Fruit fly (Drosophila melanogaster) whole organism, embryonic: Measurements from ENCODE around the gene CG13392.

Source experiments
- ATbp ChIP-seq: fragments of 200-800 bp; sonication (Bioruptor generic); optimal IDR thresholded peaks from 2 replicates; lab custom pipeline; 2017; ENCODE audit warnings: missing biosample characterization, mild to moderate bottlenecking, missing genetic modification characterization, missing genetic modification reagents
- Abd-B ChIP-seq: fragments of 200-800 bp; sonication (Bioruptor generic); optimal IDR thresholded peaks from 2 replicates; lab custom pipeline; 2018; ENCODE audit warnings: missing biosample characterization, mild to moderate bottlenecking, missing genetic modification characterization, moderate library complexity
- Asciz ChIP-seq: fragments of 200-800 bp; sonication (Bioruptor generic); optimal IDR thresholded peaks from 2 replicates; lab custom pipeline; 2017; ENCODE audit warnings: missing biosample characterization, mild to moderate bottlenecking, missing genetic modification characterization, missing genetic modification reagents
- B-H1 ChIP-seq: fragments of 200-800 bp; sonication (Bioruptor generic); IDR thresholded peaks from 3 replicates; pipeline ENCODE4 v1.3.6; 2022; ENCODE audit warnings: missing biosample characterization, missing genetic modification characterization
- Bteb2 ChIP-seq: fragments of 200-800 bp; sonication (Bioruptor generic); optimal IDR thresholded peaks from 2 replicates; lab custom pipeline; 2016; ENCODE audit warnings: missing biosample characterization, missing genetic modification characterization
- CG12155 ChIP-seq: fragments of 200-800 bp; sonication (Bioruptor generic); optimal IDR thresholded peaks from 3 replicates; lab custom pipeline; 2016; ENCODE audit warnings: missing biosample characterization, missing genetic modification characterization
- CG14965 ChIP-seq: fragments of 200-800 bp; sonication (Bioruptor generic); optimal IDR thresholded peaks from 2 replicates; lab custom pipeline; 2016; ENCODE audit warnings: missing biosample characterization, missing genetic modification characterization, borderline replicate concordance
- CG1529 ChIP-seq: fragments of 200-800 bp; sonication (Bioruptor generic); optimal IDR thresholded peaks from 3 replicates; lab custom pipeline; 2018; ENCODE audit warnings: missing biosample characterization, missing genetic modification characterization
- CG16813 ChIP-seq: fragments of 200-800 bp; sonication (Bioruptor generic); IDR thresholded peaks from 3 replicates; pipeline ENCODE4 v1.3.6; 2022; ENCODE audit warnings: missing biosample characterization, missing genetic modification characterization; ENCODE audit not compliant: partially characterized antibody
- CG17568 ChIP-seq: fragments of 200-800 bp; sonication (Bioruptor generic); optimal IDR thresholded peaks from 2 replicates; lab custom pipeline; 2018; ENCODE audit warnings: missing biosample characterization, mild to moderate bottlenecking, missing genetic modification characterization, moderate library complexity
- CG1832 ChIP-seq: fragments of 200-800 bp; sonication (Bioruptor generic); optimal IDR thresholded peaks from 2 replicates; lab custom pipeline; 2017; ENCODE audit warnings: missing biosample characterization, mild to moderate bottlenecking, missing genetic modification characterization, inconsistent platforms
- CG18619 ChIP-seq: fragments of 200-800 bp; sonication (Bioruptor generic); optimal IDR thresholded peaks from 3 replicates; lab custom pipeline; 2017; ENCODE audit warnings: missing biosample characterization, mild to moderate bottlenecking, missing genetic modification characterization
- CG2199 ChIP-seq: fragments of 200-800 bp; sonication (Bioruptor generic); IDR thresholded peaks from 3 replicates; pipeline ENCODE4 v1.3.6; 2022; ENCODE audit warnings: missing biosample characterization, missing genetic modification characterization
- CG31441 ChIP-seq: fragments of 200-800 bp; sonication (Bioruptor generic); IDR thresholded peaks from 2 replicates; pipeline ENCODE4 v1.3.6; 2022; ENCODE audit warnings: missing biosample characterization, missing genetic modification characterization
- CG3163 ChIP-seq: fragments of 200-800 bp; sonication (Bioruptor generic); optimal IDR thresholded peaks from 3 replicates; lab custom pipeline; 2016; ENCODE audit warnings: missing biosample characterization, missing genetic modification characterization
- CG6175 ChIP-seq: fragments of 200-800 bp; sonication (Bioruptor generic); IDR thresholded peaks from 3 replicates; pipeline ENCODE4 v1.3.6; 2022; ENCODE audit warnings: missing biosample characterization, missing genetic modification characterization
- CG6254 ChIP-seq: fragments of 200-800 bp; sonication (Bioruptor generic); optimal IDR thresholded peaks from 3 replicates; lab custom pipeline; 2017; ENCODE audit warnings: mild to moderate bottlenecking, missing biosample characterization, missing genetic modification reagents, missing genetic modification characterization
- CG6765 ChIP-seq: fragments of 200-800 bp; sonication (Bioruptor generic); optimal IDR thresholded peaks from 3 replicates; lab custom pipeline; 2017; ENCODE audit warnings: missing biosample characterization, mild to moderate bottlenecking, missing genetic modification characterization
- CG7963 ChIP-seq: fragments of 200-800 bp; sonication (Bioruptor generic); IDR thresholded peaks from 3 replicates; pipeline ENCODE4 v1.3.6; 2022; ENCODE audit warnings: missing biosample characterization, missing genetic modification characterization; ENCODE audit not compliant: partially characterized antibody
- CG8359 ChIP-seq: fragments of 200-800 bp; sonication (Bioruptor generic); optimal IDR thresholded peaks from 2 replicates; lab custom pipeline; 2017; ENCODE audit warnings: missing biosample characterization, mild to moderate bottlenecking, missing genetic modification characterization, borderline replicate concordance
- CG9727 ChIP-seq: fragments of 200-800 bp; sonication (Bioruptor generic); optimal IDR thresholded peaks from 3 replicates; lab custom pipeline; 2017; ENCODE audit warnings: missing biosample characterization, mild to moderate bottlenecking, missing genetic modification characterization
- CG9817 ChIP-seq: fragments of 200-800 bp; sonication (Bioruptor generic); optimal IDR thresholded peaks from 2 replicates; lab custom pipeline; 2018; ENCODE audit warnings: missing biosample characterization, mild to moderate bottlenecking, missing genetic modification characterization, moderate library complexity
- CG9932 ChIP-seq: fragments of 200-800 bp; sonication (Bioruptor generic); IDR thresholded peaks from 2 replicates; pipeline ENCODE4 v1.3.6; 2022; ENCODE audit warnings: missing biosample characterization, missing genetic modification characterization
- CkIIα-i1 ChIP-seq: fragments of 200-800 bp; sonication (Bioruptor generic); IDR thresholded peaks from 2 replicates; pipeline ENCODE4 v1.3.6; 2022; ENCODE audit warnings: missing biosample characterization, missing genetic modification characterization
- Dad ChIP-seq: fragments of 200-800 bp; sonication (Bioruptor generic); optimal IDR thresholded peaks from 3 replicates; lab custom pipeline; 2016; ENCODE audit warnings: missing biosample characterization, missing genetic modification characterization
- Deaf1 ChIP-seq: fragments of 200-800 bp; optimal IDR thresholded peaks from 3 replicates; lab custom pipeline; 2019; ENCODE audit warnings: missing biosample characterization, mild to moderate bottlenecking, missing genetic modification characterization, moderate library complexity
- Doc3 ChIP-seq: fragments of 200-800 bp; sonication (Bioruptor generic); IDR thresholded peaks from 3 replicates; pipeline ENCODE4 v1.3.6; 2022; ENCODE audit warnings: missing biosample characterization, missing genetic modification characterization; ENCODE audit not compliant: partially characterized antibody
- HmgD ChIP-seq: fragments of 200-800 bp; sonication (Bioruptor generic); optimal IDR thresholded peaks from 3 replicates; lab custom pipeline; 2016; ENCODE audit warnings: missing biosample characterization, missing genetic modification characterization
- Hr3 ChIP-seq: fragments of 200-800 bp; sonication (Bioruptor generic); optimal IDR thresholded peaks from 3 replicates; lab custom pipeline; 2016; ENCODE audit warnings: missing biosample characterization, missing genetic modification characterization
- Myb ChIP-seq: fragments of 200-800 bp; sonication (Bioruptor generic); optimal IDR thresholded peaks from 2 replicates; lab custom pipeline; 2016; ENCODE audit warnings: missing biosample characterization, missing genetic modification characterization
- Nf-YC ChIP-seq: fragments of 200-800 bp; optimal IDR thresholded peaks from 3 replicates; lab custom pipeline; 2019; ENCODE audit warnings: missing biosample characterization, mild to moderate bottlenecking, missing genetic modification characterization, moderate library complexity
- Side ChIP-seq: fragments of 200-800 bp; sonication (Bioruptor generic); optimal IDR thresholded peaks from 2 replicates; lab custom pipeline; 2016; ENCODE audit warnings: missing biosample characterization, missing genetic modification characterization
- Sry-β ChIP-seq: fragments of 200-800 bp; sonication (Bioruptor generic); optimal IDR thresholded peaks from 2 replicates; lab custom pipeline; 2018; ENCODE audit warnings: missing biosample characterization, mild to moderate bottlenecking, missing genetic modification characterization, moderate library complexity
- aop ChIP-seq: fragments of 200-800 bp; sonication (Bioruptor generic); IDR thresholded peaks from 2 replicates; pipeline ENCODE4 v1.3.6; 2022; ENCODE audit warnings: missing biosample characterization, missing genetic modification characterization
- ara ChIP-seq: fragments of 200-800 bp; sonication (Bioruptor generic); IDR thresholded peaks from 2 replicates; pipeline ENCODE4 v1.3.6; 2022; ENCODE audit warnings: missing biosample characterization, missing genetic modification characterization
- az2 ChIP-seq: fragments of 200-800 bp; sonication (Bioruptor generic); optimal IDR thresholded peaks from 3 replicates; lab custom pipeline; 2016; ENCODE audit warnings: missing biosample characterization, missing genetic modification characterization
- br ChIP-seq: fragments of >200 bp; optimal IDR thresholded peaks from 2 replicates; lab custom pipeline; 2017
- dpn ChIP-seq, 2 experiments: fragments of 200-800 bp; sonication (Bioruptor generic); optimal IDR thresholded peaks; 3 replicates each; lab custom pipeline; 2016; ENCODE audit warnings: missing biosample characterization in 2 of 2, missing genetic modification characterization in 2 of 2
- fd3F ChIP-seq: fragments of 200-800 bp; sonication (Bioruptor generic); optimal IDR thresholded peaks from 2 replicates; lab custom pipeline; 2018; ENCODE audit warnings: missing biosample characterization, mild to moderate bottlenecking, missing genetic modification characterization, moderate library complexity
- gro ChIP-seq: fragments of 200-800 bp; sonication (Bioruptor generic); optimal IDR thresholded peaks from 2 replicates; lab custom pipeline; 2016; ENCODE audit warnings: missing biosample characterization, missing genetic modification characterization
- kay ChIP-seq: fragments of 200-800 bp; sonication (Bioruptor generic); optimal IDR thresholded peaks from 2 replicates; lab custom pipeline; 2016; ENCODE audit warnings: missing biosample characterization, missing genetic modification characterization
- lbe ChIP-seq: fragments of 200-800 bp; sonication (Bioruptor generic); optimal IDR thresholded peaks from 2 replicates; lab custom pipeline; 2016; ENCODE audit warnings: missing biosample characterization, mild to moderate bottlenecking, missing genetic modification characterization
- pho ChIP-seq: fragments of 200-800 bp; sonication (Bioruptor generic); optimal IDR thresholded peaks from 2 replicates; lab custom pipeline; 2016; ENCODE audit warnings: missing biosample characterization, missing genetic modification characterization
- prd ChIP-seq, 3 experiments: fragments of >200 bp in 2 of 3; fragments of 200-800 bp in 1 of 3; sonication (Bioruptor generic) in 1 of 3; optimal IDR thresholded peaks in 2 of 3; IDR thresholded peaks in 1 of 3; 2 replicates in 2 of 3; 3 replicates in 1 of 3; pipeline versions ENCODE4 v1.3.6 to Lab custom; 2017 to 2022; ENCODE audit warnings: missing biosample characterization in 1 of 3, missing genetic modification characterization in 1 of 3
- pum ChIP-seq: fragments of 200-800 bp; sonication (Bioruptor generic); optimal IDR thresholded peaks from 2 replicates; lab custom pipeline; 2016; ENCODE audit warnings: missing biosample characterization, missing genetic modification characterization
- rib ChIP-seq: fragments of 200-800 bp; sonication (Bioruptor generic); IDR thresholded peaks from 2 replicates; pipeline ENCODE4 v1.3.6; 2022; ENCODE audit warnings: missing biosample characterization, missing genetic modification characterization
- sima ChIP-seq: fragments of 200-800 bp; sonication (Bioruptor generic); optimal IDR thresholded peaks from 2 replicates; lab custom pipeline; 2016; ENCODE audit warnings: missing biosample characterization, missing genetic modification characterization
- sug ChIP-seq: fragments of 200-800 bp; optimal IDR thresholded peaks from 2 replicates; lab custom pipeline; 2019; ENCODE audit warnings: missing biosample characterization, mild to moderate bottlenecking, missing genetic modification characterization, moderate library complexity
- tup ChIP-seq: fragments of 200-800 bp; sonication (Bioruptor generic); optimal IDR thresholded peaks from 2 replicates; lab custom pipeline; 2016; ENCODE audit warnings: missing biosample characterization, mild to moderate bottlenecking, missing genetic modification characterization, moderate library complexity
- unpg ChIP-seq: fragments of 200-800 bp; sonication (Bioruptor generic); optimal IDR thresholded peaks from 3 replicates; lab custom pipeline; 2018; ENCODE audit warnings: missing biosample characterization, mild to moderate bottlenecking, missing genetic modification characterization, moderate library complexity

Gene CG13392

DNA sequence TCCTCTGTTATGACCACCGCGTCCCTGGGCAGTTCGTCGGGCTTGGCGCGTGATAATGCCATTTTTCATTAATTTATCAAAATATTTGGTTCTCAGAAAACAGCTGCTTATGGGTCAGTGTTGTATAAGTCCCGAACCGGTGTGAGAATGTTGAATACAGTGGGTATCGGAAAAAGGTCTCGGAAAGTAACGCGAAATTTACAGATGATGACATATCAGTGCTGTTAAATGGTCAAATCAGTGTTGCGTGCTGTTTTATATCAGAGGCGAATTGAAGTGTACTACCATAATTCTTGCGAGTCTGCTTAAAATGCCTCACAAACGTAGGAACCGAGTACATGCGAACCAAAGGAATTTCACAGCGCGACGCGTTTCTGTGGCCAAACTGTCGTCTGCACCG lies at the start of gene CG13392, which contains the start of gene Rcd4 (continued):
- no peak for TF ChIP-seq CG14965 (GFP tag; lab: Kevin White, UChicago)
- no peak for TF ChIP-seq CG2199 (GFP tag; lab: Robert Waterston, UW)
- TF ChIP-seq Sry-β (GFP tag; lab: Kevin White, UChicago): peak; percentile 42
- TF ChIP-seq pum: peak; percentile 61
- peak; percentile 37 for TF ChIP-seq CG1529 (GFP tag; lab: Kevin White, UChicago)
- TF ChIP-seq CG18619 (GFP tag; lab: Kevin White, UChicago): peak; percentile 36
- peak; percentile 32 for TF ChIP-seq CG6765 (GFP tag; lab: Kevin White, UChicago)
- TF ChIP-seq gro: peak; percentile 79
- peak; percentile 25 for TF ChIP-seq Hr3 (GFP tag; lab: Kevin White, UChicago)
- no peak for TF ChIP-seq br (lab: Kevin White, UChicago)
- peak; percentile 63 for TF ChIP-seq HmgD (GFP tag; lab: Kevin White, UChicago)
- TF ChIP-seq CkIIα-i1 (GFP tag; lab: Robert Waterston, UW): no peak
- peak; percentile 26 for TF ChIP-seq Deaf1 (tag; lab: Kevin White, UChicago)
- peak; percentile 30 for TF ChIP-seq CG9727 (GFP tag; lab: Kevin White, UChicago)
- 0 out of 2 replicates have a peak, but pooled peaks have one; percentile 29 for TF ChIP-seq ara (GFP tag; lab: Robert Waterston, UW)
- TF ChIP-seq sima (GFP tag; lab: Kevin White, UChicago): no peak
- TF ChIP-seq ATbp: no peak
- peak; percentile 57 for TF ChIP-seq CG9817 (tag; lab: Kevin White, UChicago)
- TF ChIP-seq CG9932 (GFP tag; lab: Robert Waterston, UW): peak; percentile 90
- TF ChIP-seq CG8359: no peak
- TF ChIP-seq Dad: peak; percentile 76
- peak; percentile 70 to 82 for TF ChIP-seq dpn (GFP tag; optimal IDR thresholded peaks at IDR 0.05; lab: Kevin White, UChicago)
- no peak for TF ChIP-seq CG31441 (GFP tag; lab: Robert Waterston, UW)
- TF ChIP-seq unpg (GFP tag; lab: Kevin White, UChicago): peak; percentile 49
- TF ChIP-seq Asciz (GFP tag; lab: Kevin White, UChicago): no peak
- TF ChIP-seq CG6175: no peak
- TF ChIP-seq prd (optimal IDR thresholded peaks at IDR 0.05; lab: Kevin White, UChicago): no peak
- peak; percentile 53; the same call in 2 of the 3 replicates for TF ChIP-seq prd (GFP tag; IDR thresholded peaks at IDR 0.05; lab: Robert Waterston, UW)
- no peak for TF ChIP-seq CG17568 (GFP tag; lab: Kevin White, UChicago)
- peak; percentile 76 for TF ChIP-seq tup (GFP tag; lab: Kevin White, UChicago)
- peak; percentile 16 for TF ChIP-seq fd3F (GFP tag; lab: Kevin White, UChicago)
- TF ChIP-seq kay (GFP tag; lab: Kevin White, UChicago): peak; percentile 4
- TF ChIP-seq Nf-YC (tag; lab: Kevin White, UChicago): peak; percentile 17
- peak; percentile 53 for TF ChIP-seq az2 (GFP tag; lab: Kevin White, UChicago)
- peak; percentile 79 for TF ChIP-seq pho (GFP tag; lab: Kevin White, UChicago)
- no peak for TF ChIP-seq aop
- peak; percentile 80 for TF ChIP-seq Side (GFP tag; lab: Kevin White, UChicago)
- no peak for TF ChIP-seq B-H1
- peak; percentile 70 for TF ChIP-seq CG12155 (GFP tag; lab: Kevin White, UChicago)
- no peak for TF ChIP-seq CG1832
- peak; percentile 52 for TF ChIP-seq sug (tag; lab: Kevin White, UChicago)
- TF ChIP-seq CG16813 (GFP tag; lab: Robert Waterston, UW): peak; percentile 57
- peak; percentile 64 for TF ChIP-seq CG3163
- TF ChIP-seq Doc3 (GFP tag; lab: Robert Waterston, UW): peak; percentile 67; the same call in 1 of the 3 replicates
- peak; percentile 57 for TF ChIP-seq Bteb2
- peak; percentile 76 for TF ChIP-seq rib (GFP tag; lab: Robert Waterston, UW)
- peak; percentile 31; the same call in 1 of the 3 replicates for TF ChIP-seq CG7963 (GFP tag; lab: Robert Waterston, UW)
- peak; percentile 24 for TF ChIP-seq CG6254 (GFP tag; lab: Kevin White, UChicago)
- peak; percentile 77 for TF ChIP-seq Myb
- peak; percentile 84 for TF ChIP-seq lbe (GFP tag; lab: Kevin White, UChicago)
- TF ChIP-seq Abd-B (GFP tag; lab: Kevin White, UChicago): no peak
